Worm (Caenorhabditis elegans) whole organism, mixed stage, embryonic: ENCODE results near the gene T11F8.12.

Source experiments
- M03D4.4 ChIP-seq: sonication (generic microtip); optimal IDR thresholded peaks from 2 replicates; lab custom pipeline; 2017; ENCODE audit warnings: mild to moderate bottlenecking, missing genetic modification characterization, missing compliant biosample characterization
- bed-3 ChIP-seq: fragments of 200-800 bp; sonication (Bioruptor generic); optimal IDR thresholded peaks from 3 replicates; lab custom pipeline; 2018; ENCODE audit warnings: mild to moderate bottlenecking, missing genetic modification characterization, moderate library complexity, missing compliant biosample characterization
- blmp-1 ChIP-seq: fragments of 150-350 bp; optimal IDR thresholded peaks from 2 replicates; lab custom pipeline; 2014; ENCODE audit warnings: missing biosample characterization, missing genetic modification characterization
- ceh-39 ChIP-seq: fragments of 150-350 bp; optimal IDR thresholded peaks from 2 replicates; lab custom pipeline; 2014; ENCODE audit warnings: missing biosample characterization, missing genetic modification characterization
- ceh-43 ChIP-seq: fragments of 200-800 bp; sonication (Bioruptor generic); optimal IDR thresholded peaks from 2 replicates; lab custom pipeline; 2018; ENCODE audit warnings: mild to moderate bottlenecking, missing genetic modification characterization, moderate library complexity, missing compliant biosample characterization
- ceh-83 ChIP-seq: fragments of 200-800 bp; sonication (Bioruptor generic); optimal IDR thresholded peaks from 2 replicates; lab custom pipeline; 2018; ENCODE audit warnings: mild to moderate bottlenecking, missing genetic modification characterization, missing compliant biosample characterization
- ces-1 ChIP-seq: fragments of 150-350 bp; optimal IDR thresholded peaks from 2 replicates; lab custom pipeline; 2014; ENCODE audit warnings: missing biosample characterization, missing genetic modification reagents, missing genetic modification characterization
- cnd-1 ChIP-seq: fragments of 200-800 bp; sonication (Bioruptor generic); optimal IDR thresholded peaks from 2 replicates; lab custom pipeline; 2018; ENCODE audit warnings: mild to moderate bottlenecking, missing genetic modification characterization, missing compliant biosample characterization
- drap-1 ChIP-seq: fragments of 200-800 bp; sonication (Bioruptor generic); optimal IDR thresholded peaks from 3 replicates; lab custom pipeline; 2018; ENCODE audit warnings: mild to moderate bottlenecking, missing genetic modification characterization, missing compliant biosample characterization
- elt-1 ChIP-seq: sonication (generic microtip); optimal IDR thresholded peaks from 2 replicates; lab custom pipeline; 2017; ENCODE audit warnings: missing genetic modification characterization, mild to moderate bottlenecking, missing compliant biosample characterization, antibody characterized with exemption, moderate library complexity, borderline replicate concordance; ENCODE audit not compliant: insufficient read depth
- elt-3 ChIP-seq: fragments of 150-350 bp; optimal IDR thresholded peaks from 2 replicates; lab custom pipeline; 2014; ENCODE audit warnings: missing biosample characterization, missing genetic modification characterization
- flh-1 ChIP-seq: fragments of 200-800 bp; sonication (Bioruptor generic); optimal IDR thresholded peaks from 2 replicates; lab custom pipeline; 2018; ENCODE audit warnings: mild to moderate bottlenecking, missing genetic modification characterization, moderate library complexity, missing compliant biosample characterization
- ham-2 ChIP-seq: fragments of 200-800 bp; sonication (Bioruptor generic); optimal IDR thresholded peaks from 2 replicates; lab custom pipeline; 2018; ENCODE audit warnings: mild to moderate bottlenecking, missing genetic modification characterization, missing compliant biosample characterization
- hlh-1 ChIP-seq: fragments of 150-350 bp; optimal IDR thresholded peaks from 2 replicates; lab custom pipeline; 2014; ENCODE audit warnings: missing biosample characterization, missing genetic modification reagents, missing genetic modification characterization
- lin-13 ChIP-seq: fragments of 150-350 bp; optimal IDR thresholded peaks from 2 replicates; lab custom pipeline; 2014; ENCODE audit warnings: missing biosample characterization, missing genetic modification characterization
- lin-32 ChIP-seq: fragments of 200-800 bp; sonication (Bioruptor generic); optimal IDR thresholded peaks from 2 replicates; lab custom pipeline; 2018; ENCODE audit warnings: mild to moderate bottlenecking, missing genetic modification characterization, missing compliant biosample characterization
- lsy-2 ChIP-seq: fragments of 150-350 bp; optimal IDR thresholded peaks from 2 replicates; lab custom pipeline; 2014; ENCODE audit warnings: missing biosample characterization, missing genetic modification characterization
- mab-5 ChIP-seq: fragments of 150-350 bp; optimal IDR thresholded peaks from 2 replicates; lab custom pipeline; 2014; ENCODE audit warnings: missing biosample characterization, missing genetic modification characterization
- mep-1 ChIP-seq: fragments of 150-350 bp; optimal IDR thresholded peaks from 2 replicates; lab custom pipeline; 2017; ENCODE audit warnings: missing biosample characterization, missing genetic modification reagents, missing genetic modification characterization, inconsistent platforms
- mls-2 ChIP-seq: sonication (generic microtip); optimal IDR thresholded peaks from 2 replicates; lab custom pipeline; 2016; ENCODE audit warnings: mild to moderate bottlenecking, missing genetic modification characterization, moderate library complexity, missing compliant biosample characterization
- nhr-12 ChIP-seq: fragments of 150-350 bp; optimal IDR thresholded peaks from 2 replicates; lab custom pipeline; 2014; ENCODE audit warnings: missing biosample characterization, missing genetic modification characterization
- nhr-2 ChIP-seq: fragments of 150-350 bp; optimal IDR thresholded peaks from 2 replicates; lab custom pipeline; 2014; ENCODE audit warnings: missing biosample characterization, missing genetic modification characterization
- nhr-237 ChIP-seq: fragments of 150-350 bp; optimal IDR thresholded peaks from 2 replicates; lab custom pipeline; 2014; ENCODE audit warnings: missing biosample characterization, missing genetic modification characterization
- nhr-28 ChIP-seq: fragments of 150-350 bp; optimal IDR thresholded peaks from 2 replicates; lab custom pipeline; 2014; ENCODE audit warnings: missing biosample characterization, missing genetic modification characterization
- nhr-76 ChIP-seq: sonication (generic microtip); optimal IDR thresholded peaks from 2 replicates; lab custom pipeline; 2017; ENCODE audit warnings: missing biosample characterization, missing genetic modification characterization
- pha-4 ChIP-seq: fragments of 150-350 bp; optimal IDR thresholded peaks from 2 replicates; lab custom pipeline; 2018; ENCODE audit warnings: missing biosample characterization, missing genetic modification reagents, missing genetic modification characterization
- sem-2 ChIP-seq: fragments of 200-800 bp; sonication (Bioruptor generic); optimal IDR thresholded peaks from 2 replicates; lab custom pipeline; 2018; ENCODE audit warnings: mild to moderate bottlenecking, missing genetic modification characterization, missing compliant biosample characterization
- snpc-4 ChIP-seq: fragments of 150-350 bp; optimal IDR thresholded peaks from 2 replicates; lab custom pipeline; 2014; ENCODE audit warnings: missing biosample characterization, missing genetic modification characterization
- sptf-1 ChIP-seq: sonication (generic microtip); optimal IDR thresholded peaks from 2 replicates; lab custom pipeline; 2017; ENCODE audit warnings: mild to moderate bottlenecking, missing genetic modification characterization, moderate library complexity, missing compliant biosample characterization
- tbx-8 ChIP-seq: fragments of 200-800 bp; sonication (Bioruptor generic); optimal IDR thresholded peaks from 2 replicates; lab custom pipeline; 2018; ENCODE audit warnings: mild to moderate bottlenecking, missing genetic modification characterization, moderate library complexity, missing compliant biosample characterization
- unc-120 ChIP-seq: sonication (generic microtip); optimal IDR thresholded peaks from 2 replicates; lab custom pipeline; 2017; ENCODE audit warnings: missing genetic modification characterization, missing compliant biosample characterization; ENCODE audit not compliant: poor library complexity, severe bottlenecking
- unc-39 ChIP-seq: fragments of 150-350 bp; optimal IDR thresholded peaks from 2 replicates; lab custom pipeline; 2014; ENCODE audit warnings: missing biosample characterization, missing genetic modification characterization
- unc-62 ChIP-seq: fragments of 150-350 bp; optimal IDR thresholded peaks from 2 replicates; lab custom pipeline; 2014; ENCODE audit warnings: missing biosample characterization, missing genetic modification reagents, missing genetic modification characterization
- zip-8 ChIP-seq: fragments of 150-350 bp; optimal IDR thresholded peaks from 2 replicates; lab custom pipeline; 2014; ENCODE audit warnings: missing biosample characterization, missing genetic modification characterization
- ztf-11 ChIP-seq: fragments of 150-350 bp; optimal IDR thresholded peaks from 2 replicates; lab custom pipeline; 2014; ENCODE audit warnings: missing biosample characterization, missing genetic modification characterization

T11F8.12 gene

ce11 chrIV:5507754-5508153, 25.6 kb upstream of the T11F8.12 start:
- no peak for TF ChIP-seq ces-1 (GFP tag; lab: Kevin White, UChicago)
- TF ChIP-seq mab-5 (tag; lab: Kevin White, UChicago), result no peak
- no peak for TF ChIP-seq cnd-1 (tag; lab: Kevin White, UChicago)
- TF ChIP-seq flh-1 (GFP tag; lab: Kevin White, UChicago), result no peak
- peak; percentile 97 for TF ChIP-seq unc-62 (GFP tag; lab: Kevin White, UChicago)
- no peak for TF ChIP-seq mep-1
- no peak for TF ChIP-seq nhr-12 (tag; lab: Kevin White, UChicago)
- peak; percentile 69 for TF ChIP-seq unc-120
- no peak for TF ChIP-seq M03D4.4 (tag; lab: Kevin White, UChicago)
- no peak for TF ChIP-seq unc-39 (tag; lab: Kevin White, UChicago)
- no peak for TF ChIP-seq nhr-76
- no peak for TF ChIP-seq snpc-4 (tag; lab: Kevin White, UChicago)
- TF ChIP-seq nhr-2 (tag; lab: Kevin White, UChicago), result peak; percentile 18
- TF ChIP-seq hlh-1, result peak; percentile 90
- no peak for TF ChIP-seq ceh-39 (tag; lab: Kevin White, UChicago)
- TF ChIP-seq bed-3 (GFP tag; lab: Kevin White, UChicago), result no peak
- no peak for TF ChIP-seq sptf-1
- TF ChIP-seq nhr-28, result no peak

ce11 chrIV:5506642-5507041, 24.5 kb upstream of the T11F8.12 start:
- TF ChIP-seq lsy-2, result no peak
- TF ChIP-seq nhr-28, result no peak
- TF ChIP-seq bed-3 (GFP tag; lab: Kevin White, UChicago), result no peak
- peak; percentile 69 for TF ChIP-seq nhr-2 (tag; lab: Kevin White, UChicago)
- TF ChIP-seq flh-1 (GFP tag; lab: Kevin White, UChicago), result no peak
- TF ChIP-seq lin-13 (tag; lab: Kevin White, UChicago), result no peak
- TF ChIP-seq drap-1 (GFP tag; lab: Kevin White, UChicago), result no peak
- no peak for TF ChIP-seq mab-5 (tag; lab: Kevin White, UChicago)
- no peak for TF ChIP-seq snpc-4 (tag; lab: Kevin White, UChicago)
- TF ChIP-seq unc-120, result no peak
- no peak for TF ChIP-seq nhr-12 (tag; lab: Kevin White, UChicago)
- TF ChIP-seq cnd-1 (tag; lab: Kevin White, UChicago), result no peak
- TF ChIP-seq ceh-83 (GFP tag; lab: Kevin White, UChicago), result no peak
- TF ChIP-seq pha-4 (tag; lab: Kevin White, UChicago), result no peak
- no peak for TF ChIP-seq mls-2
- no peak for TF ChIP-seq ham-2
- TF ChIP-seq elt-1, result peak; percentile 79
- no peak for TF ChIP-seq tbx-8 (GFP tag; lab: Kevin White, UChicago)
- no peak for TF ChIP-seq lin-32
- TF ChIP-seq sptf-1, result no peak
- TF ChIP-seq nhr-76, result no peak
- TF ChIP-seq ceh-43 (GFP tag; lab: Kevin White, UChicago), result no peak
- TF ChIP-seq blmp-1 (tag; lab: Kevin White, UChicago), result no peak
- TF ChIP-seq unc-62 (GFP tag; lab: Kevin White, UChicago), result peak; percentile 50
- TF ChIP-seq mep-1, result no peak
- TF ChIP-seq nhr-237 (tag; lab: Kevin White, UChicago), result no peak
- no peak for TF ChIP-seq sem-2
- no peak for TF ChIP-seq M03D4.4 (tag; lab: Kevin White, UChicago)
- TF ChIP-seq ceh-39 (tag; lab: Kevin White, UChicago), result no peak
- no peak for TF ChIP-seq unc-39 (tag; lab: Kevin White, UChicago)
- peak; percentile 53 for TF ChIP-seq ces-1 (GFP tag; lab: Kevin White, UChicago)
- no peak for TF ChIP-seq elt-3 (tag; lab: Kevin White, UChicago)
- peak; percentile 45 for TF ChIP-seq zip-8 (tag; lab: Kevin White, UChicago)
- TF ChIP-seq hlh-1, result no peak
- no peak for TF ChIP-seq ztf-11 (tag; lab: Kevin White, UChicago)
- TF ChIP-seq, all 35 proteins: peak for 5

DNA sequence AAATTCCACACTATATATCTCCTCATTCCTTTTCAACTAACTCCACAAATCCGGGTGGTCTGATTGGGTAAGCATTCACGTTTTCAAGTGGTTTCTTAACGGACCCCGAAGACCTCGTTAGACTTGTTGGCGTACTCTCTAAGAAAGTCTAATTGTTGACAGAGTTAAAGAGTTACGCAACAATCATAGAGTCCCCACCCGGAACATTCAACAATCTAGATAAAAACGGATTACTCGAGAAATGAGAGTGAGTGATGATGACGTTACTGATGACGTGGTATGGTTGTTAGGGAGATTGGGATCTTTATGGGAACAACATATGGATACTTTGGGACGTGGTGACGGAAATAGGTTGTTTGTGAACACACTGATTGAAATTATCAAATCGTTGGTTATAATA, 20.5 kb upstream of the T11F8.12 start:
- no peak for TF ChIP-seq nhr-12 (tag; lab: Kevin White, UChicago)
- TF ChIP-seq drap-1 (GFP tag; lab: Kevin White, UChicago), result no peak
- TF ChIP-seq nhr-2 (tag; lab: Kevin White, UChicago), result peak; percentile 84
- no peak for TF ChIP-seq mls-2
- TF ChIP-seq ces-1 (GFP tag; lab: Kevin White, UChicago), result peak; percentile 88
- TF ChIP-seq snpc-4 (tag; lab: Kevin White, UChicago), result no peak
- no peak for TF ChIP-seq sptf-1
- no peak for TF ChIP-seq M03D4.4 (tag; lab: Kevin White, UChicago)
- TF ChIP-seq elt-1, result peak; percentile 46
- peak; percentile 53 for TF ChIP-seq zip-8 (tag; lab: Kevin White, UChicago)
- TF ChIP-seq unc-62 (GFP tag; lab: Kevin White, UChicago), result no peak
